Worm (Caenorhabditis elegans) whole organism, mixed stage, embryonic: ENCODE data around the gene F37A4.2.

Experiments
- bed-3 ChIP-seq: fragments of 200-800 bp; sonication (Bioruptor generic); optimal IDR thresholded peaks from 3 replicates; lab custom pipeline; 2018; ENCODE audit warnings: mild to moderate bottlenecking, missing genetic modification characterization, moderate library complexity, missing compliant biosample characterization
- ceh-43 ChIP-seq: fragments of 200-800 bp; sonication (Bioruptor generic); optimal IDR thresholded peaks from 2 replicates; lab custom pipeline; 2018; ENCODE audit warnings: mild to moderate bottlenecking, missing genetic modification characterization, moderate library complexity, missing compliant biosample characterization
- hlh-1 ChIP-seq: fragments of 150-350 bp; optimal IDR thresholded peaks from 2 replicates; lab custom pipeline; 2014; ENCODE audit warnings: missing biosample characterization, missing genetic modification reagents, missing genetic modification characterization
- lin-32 ChIP-seq: fragments of 200-800 bp; sonication (Bioruptor generic); optimal IDR thresholded peaks from 2 replicates; lab custom pipeline; 2018; ENCODE audit warnings: mild to moderate bottlenecking, missing genetic modification characterization, missing compliant biosample characterization
- lsy-2 ChIP-seq: fragments of 150-350 bp; optimal IDR thresholded peaks from 2 replicates; lab custom pipeline; 2014; ENCODE audit warnings: missing biosample characterization, missing genetic modification characterization
- nhr-12 ChIP-seq: fragments of 150-350 bp; optimal IDR thresholded peaks from 2 replicates; lab custom pipeline; 2014; ENCODE audit warnings: missing biosample characterization, missing genetic modification characterization
- nhr-237 ChIP-seq: fragments of 150-350 bp; optimal IDR thresholded peaks from 2 replicates; lab custom pipeline; 2014; ENCODE audit warnings: missing biosample characterization, missing genetic modification characterization
- nhr-28 ChIP-seq: fragments of 150-350 bp; optimal IDR thresholded peaks from 2 replicates; lab custom pipeline; 2014; ENCODE audit warnings: missing biosample characterization, missing genetic modification characterization
- pha-4 ChIP-seq: fragments of 150-350 bp; optimal IDR thresholded peaks from 2 replicates; lab custom pipeline; 2018; ENCODE audit warnings: missing biosample characterization, missing genetic modification reagents, missing genetic modification characterization
- unc-120 ChIP-seq: sonication (generic microtip); optimal IDR thresholded peaks from 2 replicates; lab custom pipeline; 2017; ENCODE audit warnings: missing genetic modification characterization, missing compliant biosample characterization; ENCODE audit not compliant: poor library complexity, severe bottlenecking

- TF ChIP-seq lsy-2 (tag; lab: Kevin White, UChicago) (no peak), nhr-237 (no peak), nhr-28 (no peak), hlh-1 (tag; lab: Kevin White, UChicago) (peak; percentile 41), nhr-12 (no peak), pha-4 (no peak), ceh-43 (no peak), lin-32 (no peak), unc-120 (tag; lab: Kevin White, UChicago) (peak; percentile 61), bed-3 (GFP tag; lab: Kevin White, UChicago) (no peak)
These were observed 20.3 kb downstream of the F37A4.2 start for ce11 chrIII:6742597-6742996.
